Worm (Caenorhabditis elegans) whole organism, dauer: ENCODE measurements around the gene glc-4.

Experiments used
- unc-62 ChIP-seq: sonication (generic microtip); optimal IDR thresholded peaks from 2 replicates; lab custom pipeline; 2017; ENCODE audit warnings: missing biosample characterization, missing genetic modification reagents, missing genetic modification characterization

Gene glc-4

DNA sequence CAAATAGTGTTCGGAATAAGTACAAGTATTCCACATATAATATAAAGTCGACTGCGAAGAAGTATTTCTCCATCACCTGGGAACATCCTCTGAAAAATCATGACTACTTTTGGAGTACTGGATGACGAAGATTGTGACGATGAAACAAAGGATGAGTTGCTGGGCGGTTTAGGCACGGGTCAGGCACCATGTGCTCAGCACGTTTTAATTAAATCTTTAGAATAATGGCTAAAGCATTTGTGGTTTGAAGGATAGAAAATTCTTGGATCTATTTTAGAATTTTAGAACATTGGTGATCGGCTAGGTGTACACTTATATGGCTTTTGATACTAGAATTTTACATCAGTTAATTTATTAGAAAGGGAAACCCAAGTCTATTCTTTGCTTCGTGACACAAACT is 12.4 kb upstream of the glc-4 start, which contains the start of gene C27H5.6:
Gene C27H5.6 (minus strand): TSS at position 101 of the 400 bp plus-strand sequence.
- no peak for TF ChIP-seq unc-62 (GFP tag; lab: Kevin White, UChicago)

DNA sequence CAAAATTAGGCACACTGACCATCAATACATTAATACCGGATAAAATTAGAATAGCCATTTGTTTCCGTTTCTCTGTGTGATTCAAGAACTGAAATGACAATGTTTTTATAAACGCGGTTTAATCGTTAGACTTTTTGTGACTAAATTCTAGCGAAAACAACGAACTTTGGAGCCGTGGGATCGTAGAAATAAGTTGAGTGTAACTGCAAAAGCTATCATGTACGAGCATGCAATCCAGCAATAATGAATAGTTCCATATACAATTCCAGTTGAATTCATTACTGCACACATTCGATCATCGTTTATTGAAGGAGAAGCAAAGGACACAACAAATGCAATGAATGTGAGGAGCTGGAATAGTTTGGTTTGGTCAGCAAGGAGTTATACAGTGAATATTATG is 11.4 kb upstream of the glc-4 start:
- TF ChIP-seq unc-62 (GFP tag; lab: Kevin White, UChicago) = no peak

DNA sequence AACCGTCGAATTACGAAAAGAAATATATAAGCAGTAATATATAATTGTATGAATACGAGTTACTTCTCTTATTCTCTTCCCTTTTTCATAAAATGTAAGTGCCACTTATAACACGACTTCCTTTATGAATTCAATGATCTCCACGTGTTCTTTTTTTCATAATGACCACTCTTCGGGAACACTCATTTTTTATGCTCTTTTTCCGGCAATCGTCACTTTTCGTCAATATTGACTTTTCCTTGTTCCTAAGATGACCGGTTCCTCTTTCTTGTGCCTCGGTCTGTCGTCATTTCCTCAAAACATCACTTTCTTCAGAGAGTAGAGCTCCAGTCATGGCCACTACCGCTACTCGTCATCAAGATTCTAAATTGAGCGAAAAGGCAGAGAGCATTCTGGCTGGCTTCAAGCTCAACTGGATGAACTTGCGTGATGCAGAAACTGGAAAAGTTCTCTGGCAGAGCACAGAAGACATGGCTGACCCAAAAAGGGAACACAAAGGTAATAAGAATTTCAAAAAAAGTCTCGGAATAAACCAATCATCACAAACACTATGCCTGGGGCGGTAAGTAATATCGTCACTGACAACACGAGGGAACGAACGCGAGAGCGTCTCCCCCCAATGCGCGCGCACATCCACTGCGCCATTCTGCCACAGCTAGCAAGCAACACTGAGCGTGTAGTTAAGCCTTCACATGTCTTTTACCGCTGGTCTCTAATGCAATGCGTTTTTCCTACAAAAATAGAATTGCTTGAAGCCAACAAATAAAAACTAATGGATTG is 8.9 kb upstream of the glc-4 start, which contains the start of gene pdl-1:
Gene pdl-1 (plus strand): TSS at position 309 of the 780 bp plus-strand sequence.
- TF ChIP-seq unc-62 (GFP tag; lab: Kevin White, UChicago) = no peak

DNA sequence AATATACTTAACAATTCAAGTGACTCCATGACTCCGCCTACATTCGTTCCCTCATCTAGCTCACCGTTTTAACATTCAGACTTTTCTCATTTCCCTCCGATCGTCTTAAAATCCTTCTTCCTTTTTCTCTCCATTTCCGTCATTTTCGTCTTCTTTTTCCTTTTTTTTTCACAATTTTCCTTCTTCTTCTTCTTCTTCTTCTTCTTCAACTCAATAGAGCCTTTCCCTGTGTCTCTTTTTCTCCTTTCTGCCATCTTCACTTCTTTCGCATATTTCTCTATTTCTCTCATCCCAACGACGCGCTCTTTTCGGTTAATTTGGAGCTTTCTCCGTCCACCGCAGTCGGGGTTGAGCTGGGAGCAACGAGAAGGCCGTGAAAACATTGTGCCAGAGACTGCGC is 7.9 kb upstream of the glc-4 start:
- no peak for TF ChIP-seq unc-62 (GFP tag; lab: Kevin White, UChicago)

DNA sequence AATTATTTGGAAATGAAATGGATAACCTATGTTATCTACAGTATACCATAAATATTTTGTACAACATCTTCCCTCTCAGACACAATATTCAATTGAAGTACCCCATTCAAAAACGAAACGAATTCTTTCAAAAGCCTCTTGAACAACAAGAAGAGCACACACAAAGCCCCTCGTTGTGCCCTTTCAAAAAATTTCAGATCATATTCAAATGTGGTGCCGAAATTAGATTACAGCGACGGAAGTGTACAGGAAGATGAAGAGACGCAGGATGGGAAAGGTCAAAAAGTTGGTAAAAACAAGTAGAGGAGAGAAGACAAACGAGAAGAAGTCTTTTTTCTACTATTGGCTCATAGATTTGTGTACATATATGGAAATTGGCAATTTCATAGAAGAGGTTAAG is 1.4 kb upstream of the glc-4 start:
- TF ChIP-seq unc-62 (GFP tag; lab: Kevin White, UChicago) = no peak

DNA sequence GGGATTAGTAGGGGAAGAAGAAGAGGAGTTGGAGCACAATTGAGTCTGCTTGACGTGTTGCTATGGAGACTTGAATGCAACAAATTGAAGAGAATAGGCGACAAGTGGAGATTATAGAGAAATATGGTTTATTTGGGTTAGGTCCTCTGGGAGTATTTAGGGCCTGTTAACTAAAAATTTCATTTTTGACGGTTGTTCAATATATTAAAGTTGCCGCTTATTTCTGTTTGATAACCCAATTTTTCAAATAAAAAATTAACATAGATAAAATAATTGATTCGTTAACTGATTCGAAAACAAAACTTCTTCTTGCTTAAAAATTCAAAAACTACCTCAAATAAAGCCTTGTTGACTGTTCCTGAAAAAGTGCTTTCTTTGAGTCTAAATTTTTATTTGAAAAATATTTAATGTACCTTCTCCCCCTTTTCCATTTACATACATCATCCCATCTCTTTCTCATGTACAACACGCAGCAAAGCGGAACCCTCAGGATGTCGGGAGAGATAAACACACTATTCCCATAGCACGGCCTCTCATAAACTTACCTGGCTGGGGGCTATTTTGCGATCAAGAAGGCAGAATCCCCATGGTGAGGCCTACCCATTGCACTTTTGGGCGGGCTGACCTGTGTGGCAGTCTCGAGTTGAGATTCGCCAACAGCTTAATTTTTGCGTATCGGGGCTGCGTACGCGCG is 3.3 kb downstream of the glc-4 start, which contains the start of gene dyf-13:
Gene dyf-13 (minus strand): TSS at position 51 of the 694 bp plus-strand sequence.
- TF ChIP-seq unc-62 (GFP tag; lab: Kevin White, UChicago) = no peak

DNA sequence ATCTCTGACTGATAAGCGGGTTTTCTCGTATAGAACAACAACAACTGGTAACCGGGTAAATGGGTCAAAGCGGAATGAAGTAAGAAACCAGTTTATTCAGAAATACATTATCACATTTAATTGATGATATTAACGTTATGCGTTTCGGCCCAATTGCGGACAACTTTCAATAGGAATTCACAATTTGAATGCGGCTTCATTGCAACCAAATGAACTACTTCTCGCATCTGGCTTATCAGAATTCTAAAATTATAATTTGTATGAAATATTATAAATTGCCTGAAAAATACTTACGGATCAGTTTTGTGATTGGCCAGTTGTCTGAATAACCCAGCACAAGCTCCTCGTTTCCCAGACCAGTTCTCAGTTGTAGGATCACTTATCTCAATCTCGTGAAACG is 6.0 kb downstream of the glc-4 start, which contains the start of gene col-36:
Gene col-36 (minus strand): TSS at position 101 of the 400 bp plus-strand sequence.
- TF ChIP-seq unc-62 (GFP tag; lab: Kevin White, UChicago) = no peak

DNA sequence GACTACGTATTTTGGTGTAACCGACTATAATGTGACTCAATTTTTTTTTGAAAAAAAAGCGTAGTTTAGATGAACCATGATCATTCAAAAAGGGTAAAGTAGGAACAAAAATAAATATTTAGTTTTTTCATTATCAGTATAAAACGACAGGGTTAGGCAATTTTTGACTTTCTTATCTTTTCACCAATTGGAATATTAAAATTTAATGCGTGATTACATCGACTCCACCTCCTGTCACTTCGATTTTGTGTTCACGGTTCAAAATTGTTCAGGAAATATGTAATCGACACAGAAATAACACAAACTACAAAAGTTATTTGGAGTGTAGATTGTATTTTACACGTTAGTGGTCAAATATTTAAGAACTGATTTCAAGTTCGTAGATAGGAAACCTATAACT is 8.0 kb downstream of the glc-4 start:
- no peak for TF ChIP-seq unc-62 (GFP tag; lab: Kevin White, UChicago)

DNA sequence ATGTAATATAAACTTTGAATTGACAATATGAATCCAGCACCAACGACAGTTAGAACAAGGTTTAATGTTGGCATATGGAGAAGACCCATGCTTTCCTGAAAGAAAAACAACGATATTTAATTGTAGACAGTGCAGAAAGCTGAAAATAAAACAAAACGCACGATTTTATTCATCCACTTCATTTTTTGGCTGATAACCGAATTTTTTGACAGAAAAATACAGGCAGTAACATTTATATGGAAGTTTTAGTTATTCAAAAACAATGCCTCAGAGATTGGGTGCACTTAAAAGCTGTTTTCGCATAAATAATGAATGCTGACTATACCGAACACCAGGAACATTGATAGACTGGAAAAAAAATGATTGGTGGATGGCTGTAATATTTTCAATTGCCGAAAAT is 9.0 kb downstream of the glc-4 start, which contains the start of gene mfsd-13.2:
Gene mfsd-13.2 (minus strand): TSS at position 101 of the 400 bp plus-strand sequence.
- no peak for TF ChIP-seq unc-62 (GFP tag; lab: Kevin White, UChicago)

DNA sequence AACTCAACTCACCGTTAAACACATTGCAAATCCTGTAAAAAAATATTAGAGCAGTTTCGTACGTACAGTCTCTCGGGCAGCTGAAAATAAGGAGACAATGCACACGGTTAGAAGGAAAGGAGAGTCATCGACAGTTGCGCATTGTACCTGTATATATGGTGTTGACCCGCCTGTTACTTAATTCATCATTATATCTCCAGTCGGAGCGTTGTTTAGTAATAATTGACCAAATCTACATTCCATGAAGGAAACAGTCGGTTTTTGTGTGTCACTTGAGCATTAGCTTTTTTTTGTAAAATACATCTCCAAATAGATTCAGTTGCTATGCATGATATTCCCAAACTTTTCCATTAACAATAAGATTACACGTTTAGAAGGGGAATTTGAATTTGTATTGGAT is 13.2 kb downstream of the glc-4 start, which contains the start of gene C27H5.12:
Gene C27H5.12 (minus strand): TSS at position 101 of the 400 bp plus-strand sequence.
- no peak for TF ChIP-seq unc-62 (GFP tag; lab: Kevin White, UChicago)

DNA sequence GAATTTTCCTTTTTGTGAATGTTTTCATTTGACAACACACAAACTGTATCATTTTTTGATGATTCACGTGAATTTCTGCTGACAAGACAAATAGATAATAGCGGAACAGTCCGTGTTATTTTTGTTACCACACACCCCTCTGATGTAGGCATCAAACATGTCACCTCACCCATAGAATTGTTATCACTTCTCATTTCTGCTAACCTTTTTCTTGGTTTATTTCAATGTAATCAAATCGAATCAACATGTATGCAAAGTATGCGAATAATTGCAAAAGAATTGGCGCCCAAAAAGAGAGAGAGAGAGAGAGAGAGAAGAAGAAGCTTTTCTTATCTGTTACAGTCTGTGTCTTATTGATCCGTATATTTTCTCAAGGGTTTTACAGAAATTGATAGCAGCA is 17.3 kb downstream of the glc-4 start:
- TF ChIP-seq unc-62 (GFP tag; lab: Kevin White, UChicago) = no peak

DNA sequence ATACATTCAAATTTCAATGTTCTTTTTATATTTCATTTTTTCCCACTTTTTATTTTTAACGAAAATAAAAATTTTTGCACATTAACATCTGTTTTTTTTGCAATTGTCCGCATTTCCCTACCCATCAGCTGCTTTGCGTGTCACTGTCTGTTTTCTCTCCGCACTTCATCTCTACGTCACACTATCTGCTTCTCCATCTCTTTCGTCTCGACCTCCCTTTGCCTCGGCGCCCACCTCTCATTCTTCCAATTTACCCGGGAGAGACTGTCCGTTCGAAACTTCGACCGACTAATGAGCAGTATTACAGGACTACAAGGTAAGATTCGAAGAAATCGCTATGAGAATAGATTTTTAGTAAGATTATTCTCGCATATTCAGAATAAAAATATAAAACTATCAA is 19.4 kb downstream of the glc-4 start, which contains the start of gene C27H5.2:
Gene C27H5.2 (plus strand): TSS at position 190 of the 400 bp plus-strand sequence.
- no peak for TF ChIP-seq unc-62 (GFP tag; lab: Kevin White, UChicago)

DNA sequence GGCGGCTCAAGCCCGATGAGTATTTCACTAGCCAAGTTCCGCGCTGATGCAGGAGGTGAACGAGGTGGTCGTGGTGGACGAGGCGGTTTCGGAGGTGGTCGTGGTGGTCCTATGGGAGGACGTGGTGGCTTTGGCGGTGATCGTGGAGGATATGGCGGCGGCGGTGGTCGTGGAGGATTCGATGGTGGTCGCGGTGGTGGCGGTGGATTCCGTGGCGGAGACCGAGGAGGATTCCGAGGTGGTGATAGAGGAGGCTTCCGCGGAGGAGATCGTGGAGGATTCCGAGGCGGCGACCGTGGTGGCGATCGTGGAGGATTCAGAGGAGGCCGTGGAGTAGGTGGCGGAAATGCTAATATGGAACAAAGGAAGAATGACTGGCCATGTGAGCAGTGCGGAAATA is 20.0 kb downstream of the glc-4 start:
- no peak for TF ChIP-seq unc-62 (GFP tag; lab: Kevin White, UChicago)

DNA sequence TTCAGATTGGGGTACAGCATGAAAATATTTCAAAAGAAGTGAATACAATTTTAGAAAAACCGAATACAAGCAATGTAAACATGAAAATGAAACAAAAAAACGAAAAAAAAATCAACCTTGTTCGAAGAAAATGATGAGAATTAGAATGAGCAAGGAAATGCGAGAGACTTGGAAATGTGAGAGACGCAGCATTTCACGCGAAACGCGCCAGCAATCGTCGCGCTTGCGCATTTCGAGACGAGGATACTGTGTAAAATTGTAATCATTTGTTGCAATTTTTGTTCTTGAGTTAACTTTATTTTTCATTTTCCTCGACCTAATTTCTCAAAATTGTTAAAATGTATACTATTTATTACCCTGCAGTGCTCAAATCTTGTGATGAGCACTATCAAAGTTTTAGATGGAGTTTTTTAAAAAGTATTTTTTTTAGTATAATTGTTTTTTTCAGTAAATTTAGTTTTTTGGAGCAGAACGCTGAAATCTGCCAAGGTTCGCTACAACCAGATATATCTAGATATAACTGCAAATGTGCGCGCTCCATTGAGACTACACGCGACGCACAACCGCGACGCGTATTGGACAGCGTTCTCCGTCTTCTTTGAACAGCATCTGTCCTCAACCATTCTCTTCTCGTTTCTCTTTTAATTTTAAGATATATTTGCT is 22.6 kb downstream of the glc-4 start, which contains the start of gene fust-1:
Gene fust-1 (plus strand): TSS at position 613 of the 663 bp plus-strand sequence.
- TF ChIP-seq unc-62 (GFP tag; lab: Kevin White, UChicago) = no peak

DNA sequence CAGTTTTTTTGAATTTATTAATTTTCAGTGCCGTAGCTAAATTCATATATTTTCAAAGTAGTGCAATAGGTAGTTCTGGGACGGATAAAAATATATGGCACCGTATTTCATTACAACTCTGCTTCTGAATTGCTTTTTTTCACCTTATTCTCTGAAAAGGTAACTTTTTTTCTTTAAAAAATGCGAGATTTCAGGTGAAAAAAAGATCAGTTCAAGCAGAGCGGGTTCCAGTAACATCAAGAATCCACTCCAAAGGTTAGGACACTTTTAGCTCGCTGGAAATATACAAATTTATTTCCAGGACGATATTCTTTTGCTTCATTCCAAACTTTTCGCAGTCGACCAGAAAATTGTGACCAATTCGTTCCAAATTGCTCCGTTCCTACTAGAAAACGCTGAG is 26.6 kb downstream of the glc-4 start, which contains the start of gene T07F8.1:
Gene T07F8.1 (plus strand): TSS at position 301 of the 400 bp plus-strand sequence.
- no peak for TF ChIP-seq unc-62 (GFP tag; lab: Kevin White, UChicago)
